Worm (Caenorhabditis elegans): ENCODE results near the gene cyp-25A1.

The cyp-25A1 gene

ce11 chrIII:3789688-3790371, 42.6 kb upstream of the cyp-25A1 start (continued):
- TF ChIP-seq sea-2 (GFP tag; IDR thresholded peaks at IDR 0.05), result no peak
- no peak for TF ChIP-seq F33H1.4 (GFP tag; IDR thresholded peaks at IDR 0.05)
- TF ChIP-seq rcor-1 (GFP tag; IDR thresholded peaks at IDR 0.05), result no peak
- TF ChIP-seq lsy-27 (tag; optimal IDR thresholded peaks at IDR 0.05; ENCODE audit: borderline replicate concordance, insufficient read depth), result no peak
- no peak for TF ChIP-seq ceh-40 (GFP tag; IDR thresholded peaks at IDR 0.05)
- no peak for TF ChIP-seq ceh-79 (tag; optimal IDR thresholded peaks at IDR 0.05)
- no peak for TF ChIP-seq Y56A3A.18 (GFP tag; IDR thresholded peaks at IDR 0.05)
- TF ChIP-seq him-1 (tag; optimal IDR thresholded peaks at IDR 0.05), result peak; percentile 56
- peak; percentile 21; the same call in 1 of the 2 replicates for TF ChIP-seq Y53G8AR.9 (GFP tag; conservative IDR thresholded peaks at IDR 0.05)
- no peak for TF ChIP-seq nfya-1 (tag; optimal IDR thresholded peaks at IDR 0.05; ENCODE audit: borderline replicate concordance, insufficient read depth)

- TF ChIP-seq dox-1 (GFP tag; IDR thresholded peaks at IDR 0.05), result 0 out of 2 replicates have a peak, but pooled peaks have one; percentile 33
- no peak for TF ChIP-seq rec-8 (tag; optimal IDR thresholded peaks at IDR 0.05)
- TF ChIP-seq unc-62 (GFP tag; optimal IDR thresholded peaks at IDR 0.05), result no peak
- no peak for TF ChIP-seq cebp-1 (GFP tag; IDR thresholded peaks at IDR 0.05)
- TF ChIP-seq cebp-1 (tag; optimal IDR thresholded peaks at IDR 0.05), result peak; percentile 12
- peak in 1 of 3 experiments; percentile 25 for TF ChIP-seq lin-35 (GFP tag; optimal IDR thresholded peaks at IDR 0.05)
- no peak for TF ChIP-seq K11D2.4 (GFP tag; IDR thresholded peaks at IDR 0.05)
- TF ChIP-seq nfyb-1 (GFP tag; IDR thresholded peaks at IDR 0.05), result peak; percentile 97
- peak; percentile 10 for TF ChIP-seq lin-54 (GFP tag; optimal IDR thresholded peaks at IDR 0.05)
These were observed 41.5 kb upstream of the cyp-25A1 start for ce11 chrIII:3790855-3791254.

ce11 chrIII:3795933-3796332, 36.5 kb upstream of the cyp-25A1 start:
- TF ChIP-seq ama-1 (optimal IDR thresholded peaks at IDR 0.05), result peak; percentile 51
- no peak for TF ChIP-seq ama-1 (GFP tag; optimal IDR thresholded peaks at IDR 0.05)
- 0 out of 2 replicates have a peak, but pooled peaks have one; percentile 27 for TF ChIP-seq madf-6 (GFP tag; IDR thresholded peaks at IDR 0.05)
- TF ChIP-seq mel-28 (tag; optimal IDR thresholded peaks at IDR 0.05; ENCODE audit: borderline replicate concordance), result no peak

- TF ChIP-seq ceh-27 (GFP tag; optimal IDR thresholded peaks at IDR 0.05) (no peak), lsy-27 (tag; optimal IDR thresholded peaks at IDR 0.05; ENCODE audit: borderline replicate concordance, insufficient read depth) (no peak), mes-4 (tag; optimal IDR thresholded peaks at IDR 0.05) (no peak), lin-35 (GFP tag; optimal IDR thresholded peaks at IDR 0.05) (peak in 1 of 3 experiments; percentile 23), attf-6 (GFP tag; IDR thresholded peaks at IDR 0.05) (no peak), lag-1 (GFP tag; IDR thresholded peaks at IDR 0.05) (0 out of 2 replicates have a peak, but pooled peaks have one; percentile 6), T07F8.4 (tag; optimal IDR thresholded peaks at IDR 0.05) (no peak), attf-5 (GFP tag; optimal IDR thresholded peaks at IDR 0.05) (peak; percentile 18), lin-54 (GFP tag; optimal IDR thresholded peaks at IDR 0.05) (no peak), mcd-1 (GFP tag; IDR thresholded peaks at IDR 0.05) (0 out of 2 replicates have a peak, but pooled peaks have one; percentile 12), nfyb-1 (GFP tag; IDR thresholded peaks at IDR 0.05) (peak; percentile 68; the same call in 1 of the 2 replicates), B0019.2 (GFP tag; conservative IDR thresholded peaks at IDR 0.05) (no peak), F39B2.1 (GFP tag; IDR thresholded peaks at IDR 0.05) (no peak), ceh-40 (GFP tag; IDR thresholded peaks at IDR 0.05) (no peak), efl-1 (GFP tag; optimal IDR thresholded peaks at IDR 0.05) (no peak), Y53F4B.3 (GFP tag; IDR thresholded peaks at IDR 0.05) (no peak), K11D2.4 (GFP tag; IDR thresholded peaks at IDR 0.05) (peak; percentile 22; the same call in 1 of the 2 replicates), F52B5.7 (tag; optimal IDR thresholded peaks at IDR 0.05) (no peak), chd-7 (tag; optimal IDR thresholded peaks at IDR 0.05) (peak; percentile 24), D2030.7 (GFP tag; IDR thresholded peaks at IDR 0.05) (no peak), egl-18 (GFP tag; IDR thresholded peaks at IDR 0.05) (no peak), F55B11.4 (tag; optimal IDR thresholded peaks at IDR 0.05; ENCODE audit: borderline replicate concordance, insufficient read depth) (no peak), pha-4 (tag; optimal IDR thresholded peaks at IDR 0.05) (peak; percentile 35)
These were observed 35.0 kb upstream of the cyp-25A1 start for ce11 chrIII:3797180-3798026.
